Fruit fly (Drosophila melanogaster) whole organism, embryonic: ENCODE results near the gene CG32344.

Source experiments
- ATbp ChIP-seq: fragments of 200-800 bp; sonication (Bioruptor generic); optimal IDR thresholded peaks from 2 replicates; lab custom pipeline; 2017; ENCODE audit warnings: missing biosample characterization, mild to moderate bottlenecking, missing genetic modification characterization, missing genetic modification reagents
- Adf1 ChIP-seq: fragments of 200-800 bp; sonication (Bioruptor generic); IDR thresholded peaks from 2 replicates; pipeline ENCODE4 v1.3.6; 2022; ENCODE audit warnings: missing biosample characterization, missing genetic modification characterization
- Atf3 ChIP-seq: fragments of 200-800 bp; sonication (Bioruptor generic); optimal IDR thresholded peaks from 3 replicates; lab custom pipeline; 2016; ENCODE audit warnings: missing biosample characterization, missing genetic modification characterization
- C15 ChIP-seq: fragments of 200-800 bp; sonication (Bioruptor generic); IDR thresholded peaks from 3 replicates; pipeline ENCODE4 v1.3.6; 2022; ENCODE audit warnings: missing biosample characterization, missing genetic modification characterization
- CG10147 ChIP-seq: fragments of 200-800 bp; sonication (Bioruptor generic); optimal IDR thresholded peaks from 2 replicates; lab custom pipeline; 2019; ENCODE audit warnings: missing biosample characterization, mild to moderate bottlenecking, missing genetic modification characterization, moderate library complexity
- CG12744 ChIP-seq: fragments of 200-800 bp; sonication (Bioruptor generic); optimal IDR thresholded peaks from 2 replicates; lab custom pipeline; 2016; ENCODE audit warnings: missing biosample characterization, missing genetic modification characterization
- CG13624 ChIP-seq: fragments of 200-800 bp; sonication (Bioruptor generic); optimal IDR thresholded peaks from 2 replicates; lab custom pipeline; 2016; ENCODE audit warnings: missing biosample characterization, missing genetic modification characterization
- CG15514 ChIP-seq: fragments of 200-800 bp; sonication (Bioruptor generic); optimal IDR thresholded peaks from 3 replicates; lab custom pipeline; 2017; ENCODE audit warnings: missing biosample characterization, missing genetic modification characterization, mild to moderate bottlenecking, moderate library complexity, missing genetic modification reagents
- CG1647 ChIP-seq: fragments of 200-800 bp; sonication (Bioruptor generic); optimal IDR thresholded peaks from 3 replicates; lab custom pipeline; 2016; ENCODE audit warnings: missing biosample characterization, missing genetic modification characterization
- CG17359 ChIP-seq: fragments of 200-800 bp; sonication (Bioruptor generic); optimal IDR thresholded peaks from 3 replicates; lab custom pipeline; 2018; ENCODE audit warnings: missing biosample characterization, mild to moderate bottlenecking, missing genetic modification characterization, moderate library complexity
- CG18262 ChIP-seq: fragments of 200-800 bp; optimal IDR thresholded peaks from 3 replicates; lab custom pipeline; 2019; ENCODE audit warnings: missing biosample characterization, mild to moderate bottlenecking, missing genetic modification characterization, moderate library complexity
- CG1832 ChIP-seq: fragments of 200-800 bp; sonication (Bioruptor generic); optimal IDR thresholded peaks from 2 replicates; lab custom pipeline; 2017; ENCODE audit warnings: missing biosample characterization, mild to moderate bottlenecking, missing genetic modification characterization, inconsistent platforms
- CG3847 ChIP-seq: fragments of 200-800 bp; sonication (Bioruptor generic); IDR thresholded peaks from 2 replicates; pipeline ENCODE4 v1.3.6; 2022; ENCODE audit warnings: missing biosample characterization, missing genetic modification characterization
- CG6813 ChIP-seq: fragments of 200-800 bp; sonication (Bioruptor generic); optimal IDR thresholded peaks from 2 replicates; lab custom pipeline; 2017; ENCODE audit warnings: missing biosample characterization, missing genetic modification characterization, mild to moderate bottlenecking, moderate library complexity, missing genetic modification reagents
- CTCF ChIP-seq: fragments of 200-800 bp; sonication (Bioruptor generic); optimal IDR thresholded peaks from 2 replicates; lab custom pipeline; 2017; ENCODE audit warnings: missing biosample characterization, mild to moderate bottlenecking, missing genetic modification characterization, moderate library complexity
- D ChIP-seq, 2 experiments: fragments of 200-800 bp in 1 of 2; fragments of >200 bp in 1 of 2; sonication (Bioruptor generic) in 1 of 2; optimal IDR thresholded peaks; 2 replicates in 1 of 2; 3 replicates in 1 of 2; lab custom pipeline; 2017; ENCODE audit warnings: mild to moderate bottlenecking in 1 of 2, missing biosample characterization in 1 of 2, missing genetic modification characterization in 1 of 2, missing genetic modification reagents in 1 of 2
- Dfd ChIP-seq, 2 experiments: fragments of >200 bp; optimal IDR thresholded peaks; 2 replicates each; lab custom pipeline; 2017; ENCODE audit warnings: missing biosample characterization in 2 of 2, missing genetic modification characterization in 2 of 2
- H15 ChIP-seq: fragments of 200-800 bp; sonication (Bioruptor generic); IDR thresholded peaks from 3 replicates; pipeline ENCODE4 v1.3.6; 2022; ENCODE audit warnings: missing biosample characterization, missing genetic modification characterization
- H2.0 ChIP-seq: fragments of 200-800 bp; sonication (Bioruptor generic); IDR thresholded peaks from 2 replicates; pipeline ENCODE4 v1.3.6; 2022; ENCODE audit warnings: missing biosample characterization, missing genetic modification characterization
- Hmr ChIP-seq: fragments of 200-800 bp; sonication (Bioruptor generic); optimal IDR thresholded peaks from 3 replicates; lab custom pipeline; 2017; ENCODE audit warnings: mild to moderate bottlenecking, missing biosample characterization, missing genetic modification reagents, missing genetic modification characterization
- Hr39 ChIP-seq: fragments of >200 bp; optimal IDR thresholded peaks from 2 replicates; lab custom pipeline; 2017
- Mad ChIP-seq: fragments of 200-800 bp; sonication (Bioruptor generic); optimal IDR thresholded peaks from 2 replicates; lab custom pipeline; 2016; ENCODE audit warnings: missing biosample characterization, missing genetic modification characterization
- Myb ChIP-seq: fragments of 200-800 bp; sonication (Bioruptor generic); optimal IDR thresholded peaks from 2 replicates; lab custom pipeline; 2016; ENCODE audit warnings: missing biosample characterization, missing genetic modification characterization
- NFAT ChIP-seq: fragments of 200-800 bp; sonication (Bioruptor generic); IDR thresholded peaks from 2 replicates; pipeline ENCODE4 v1.3.6; 2022; ENCODE audit warnings: missing biosample characterization, missing genetic modification characterization
- Neu2 ChIP-seq: fragments of 200-800 bp; sonication (Bioruptor generic); optimal IDR thresholded peaks from 3 replicates; lab custom pipeline; 2016; ENCODE audit warnings: missing biosample characterization, missing genetic modification characterization, borderline replicate concordance
- Scr ChIP-seq: fragments of 200-800 bp; sonication (Bioruptor generic); IDR thresholded peaks from 2 replicates; pipeline ENCODE4 v1.3.6; 2022; ENCODE audit warnings: missing biosample characterization, missing genetic modification characterization; ENCODE audit not compliant: partially characterized antibody
- Ssrp ChIP-seq: fragments of 200-800 bp; sonication (Bioruptor generic); optimal IDR thresholded peaks from 2 replicates; lab custom pipeline; 2018; ENCODE audit warnings: missing biosample characterization, mild to moderate bottlenecking, missing genetic modification characterization, moderate library complexity
- YL-1 ChIP-seq: fragments of 200-800 bp; sonication (Bioruptor generic); optimal IDR thresholded peaks from 3 replicates; lab custom pipeline; 2017; ENCODE audit warnings: missing biosample characterization, mild to moderate bottlenecking, missing genetic modification characterization
- ab ChIP-seq: fragments of 200-800 bp; sonication (Bioruptor generic); optimal IDR thresholded peaks from 2 replicates; lab custom pipeline; 2016; ENCODE audit warnings: missing biosample characterization, missing genetic modification characterization
- chinmo ChIP-seq: fragments of 200-800 bp; sonication (Bioruptor generic); IDR thresholded peaks from 4 replicates; pipeline ENCODE4 v1.3.6; 2022; ENCODE audit warnings: missing biosample characterization, missing genetic modification characterization; ENCODE audit not compliant: partially characterized antibody
- croc ChIP-seq: fragments of 200-800 bp; sonication (Bioruptor generic); conservative IDR thresholded peaks from 3 replicates; pipeline ENCODE4 v1.3.6; 2022; ENCODE audit warnings: missing biosample characterization, missing genetic modification characterization
- da ChIP-seq: fragments of 200-800 bp; sonication (Bioruptor generic); optimal IDR thresholded peaks from 2 replicates; lab custom pipeline; 2016; ENCODE audit warnings: missing biosample characterization, missing genetic modification characterization
- ewg ChIP-seq: fragments of 200-800 bp; sonication (Bioruptor generic); optimal IDR thresholded peaks from 3 replicates; lab custom pipeline; 2017; ENCODE audit warnings: mild to moderate bottlenecking, missing biosample characterization, missing genetic modification reagents, missing genetic modification characterization
- fd3F ChIP-seq: fragments of 200-800 bp; sonication (Bioruptor generic); optimal IDR thresholded peaks from 2 replicates; lab custom pipeline; 2018; ENCODE audit warnings: missing biosample characterization, mild to moderate bottlenecking, missing genetic modification characterization, moderate library complexity
- gfzf ChIP-seq: fragments of 200-800 bp; sonication (Bioruptor generic); optimal IDR thresholded peaks from 2 replicates; lab custom pipeline; 2016; ENCODE audit warnings: missing biosample characterization, mild to moderate bottlenecking, missing genetic modification characterization, moderate library complexity
- hb ChIP-seq: fragments of 200-800 bp; sonication (Bioruptor generic); IDR thresholded peaks from 3 replicates; pipeline ENCODE4 v1.3.6; 2022; ENCODE audit warnings: missing biosample characterization, missing genetic modification characterization; ENCODE audit not compliant: partially characterized antibody
- jing ChIP-seq: fragments of 200-800 bp; sonication (Bioruptor generic); optimal IDR thresholded peaks from 2 replicates; lab custom pipeline; 2018; ENCODE audit warnings: missing biosample characterization, mild to moderate bottlenecking, missing genetic modification characterization
- jumu ChIP-seq: fragments of 200-800 bp; sonication (Bioruptor generic); optimal IDR thresholded peaks from 3 replicates; lab custom pipeline; 2016; ENCODE audit warnings: missing biosample characterization, missing genetic modification characterization
- ken ChIP-seq: fragments of 200-800 bp; sonication (Bioruptor generic); IDR thresholded peaks from 3 replicates; pipeline ENCODE4 v1.3.6; 2022; ENCODE audit warnings: missing biosample characterization, missing genetic modification characterization
- nom ChIP-seq: fragments of 200-800 bp; sonication (Bioruptor generic); optimal IDR thresholded peaks from 2 replicates; lab custom pipeline; 2017; ENCODE audit warnings: missing biosample characterization, missing genetic modification characterization, mild to moderate bottlenecking, moderate library complexity, missing genetic modification reagents
- onecut ChIP-seq: fragments of 200-800 bp; sonication (Bioruptor generic); IDR thresholded peaks from 2 replicates; pipeline ENCODE4 v1.3.6; 2022; ENCODE audit warnings: missing biosample characterization, missing genetic modification characterization
- org-1 ChIP-seq: fragments of 200-800 bp; sonication (Bioruptor generic); optimal IDR thresholded peaks from 2 replicates; lab custom pipeline; 2017; ENCODE audit warnings: missing biosample characterization, missing genetic modification characterization
- peb ChIP-seq: fragments of 200-800 bp; sonication (Bioruptor generic); IDR thresholded peaks from 2 replicates; pipeline ENCODE4 v1.3.6; 2022; ENCODE audit warnings: missing biosample characterization, missing genetic modification characterization
- phol ChIP-seq: fragments of 200-800 bp; sonication (Bioruptor generic); optimal IDR thresholded peaks from 3 replicates; lab custom pipeline; 2018; ENCODE audit warnings: missing biosample characterization, mild to moderate bottlenecking, missing genetic modification characterization, moderate library complexity
- pzg ChIP-seq: fragments of 200-800 bp; sonication (Bioruptor generic); optimal IDR thresholded peaks from 3 replicates; lab custom pipeline; 2018; ENCODE audit warnings: missing biosample characterization, mild to moderate bottlenecking, missing genetic modification characterization, moderate library complexity
- sens ChIP-seq: fragments of 200-800 bp; sonication (Bioruptor generic); peaks from one replicate; lab custom pipeline; 2016; ENCODE audit warnings: missing biosample characterization, missing genetic modification characterization
- seq ChIP-seq: fragments of 200-800 bp; sonication (Bioruptor generic); IDR thresholded peaks from 2 replicates; pipeline ENCODE4 v1.3.6; 2022; ENCODE audit warnings: missing biosample characterization, missing genetic modification characterization
- shn ChIP-seq: fragments of 200-800 bp; sonication (Bioruptor generic); optimal IDR thresholded peaks from 3 replicates; lab custom pipeline; 2016; ENCODE audit warnings: missing biosample characterization, missing genetic modification characterization
- slbo ChIP-seq: fragments of 200-800 bp; sonication (Bioruptor generic); IDR thresholded peaks from 2 replicates; pipeline ENCODE4 v1.3.6; 2022; ENCODE audit warnings: missing biosample characterization, missing genetic modification characterization
- sr ChIP-seq: fragments of 200-800 bp; sonication (Bioruptor generic); IDR thresholded peaks from 3 replicates; pipeline ENCODE4 v1.3.6; 2022; ENCODE audit warnings: missing biosample characterization, missing genetic modification characterization
- ttk ChIP-seq: fragments of 200-800 bp; sonication (Bioruptor generic); IDR thresholded peaks from 2 replicates; pipeline ENCODE4 v2.1.2; 2022; ENCODE audit warnings: missing biosample characterization, missing genetic modification characterization
- zfh1 ChIP-seq: fragments of 200-800 bp; sonication (Bioruptor generic); IDR thresholded peaks from 3 replicates; pipeline ENCODE4 v1.3.6; 2022; ENCODE audit warnings: missing biosample characterization, missing genetic modification characterization

Gene CG32344

DNA sequence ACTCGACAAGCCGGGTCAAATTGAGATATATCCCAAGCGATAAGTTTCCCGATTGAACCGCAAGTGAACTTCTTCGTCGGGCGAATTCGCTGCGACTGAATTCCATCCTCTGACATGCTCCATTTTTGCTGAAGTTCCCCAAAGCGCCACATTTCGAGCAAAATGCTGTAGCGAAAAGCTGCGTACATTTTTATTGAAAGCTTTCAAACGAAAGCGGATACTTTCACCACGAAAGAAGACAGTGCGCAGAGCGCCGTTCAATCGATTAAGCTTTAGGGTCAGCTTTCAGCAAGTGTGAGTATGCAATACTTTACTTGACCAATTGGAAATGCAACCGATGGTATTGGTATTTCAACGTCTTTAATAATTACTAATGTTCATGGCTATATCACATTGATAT lies 18.3 kb upstream of the CG32344 start, which contains the start of gene mthl10 (continued):
- no peak for TF ChIP-seq ab (GFP tag; lab: Kevin White, UChicago)
- TF ChIP-seq slbo (GFP tag; lab: Robert Waterston, UW) = no peak
- TF ChIP-seq fd3F (GFP tag; lab: Kevin White, UChicago) = no peak
- TF ChIP-seq shn = no peak
- TF ChIP-seq zfh1 (GFP tag; lab: Robert Waterston, UW) = no peak
- TF ChIP-seq CG10147 (GFP tag; lab: Kevin White, UChicago) = no peak
- TF ChIP-seq Scr = no peak
- no peak for TF ChIP-seq jing (GFP tag; lab: Kevin White, UChicago)
- no peak for TF ChIP-seq C15 (GFP tag; lab: Robert Waterston, UW)
- TF ChIP-seq chinmo (GFP tag; lab: Robert Waterston, UW) = 0 out of 4 replicates have a peak, but pooled peaks have one; percentile 53
- no peak for TF ChIP-seq CG3847 (GFP tag; lab: Robert Waterston, UW)
- TF ChIP-seq croc = no peak
- peak; percentile 35 for TF ChIP-seq gfzf (GFP tag; lab: Kevin White, UChicago)
- peak; percentile 9 for TF ChIP-seq CG15514 (GFP tag; lab: Kevin White, UChicago)
- no peak for TF ChIP-seq seq (GFP tag; lab: Robert Waterston, UW)
- no peak for TF ChIP-seq da (GFP tag; lab: Kevin White, UChicago)
- no peak for TF ChIP-seq NFAT (GFP tag; lab: Robert Waterston, UW)
- no peak for TF ChIP-seq nom (GFP tag; lab: Kevin White, UChicago)
- TF ChIP-seq org-1 (GFP tag; lab: Kevin White, UChicago) = no peak
- TF ChIP-seq H15 (GFP tag; lab: Robert Waterston, UW) = no peak
- no peak for TF ChIP-seq Dfd (GFP tag; optimal IDR thresholded peaks at IDR 0.05; lab: Kevin White, UChicago)
- no peak for TF ChIP-seq Neu2 (GFP tag; lab: Kevin White, UChicago)
- peak; percentile 91 for TF ChIP-seq CTCF (GFP tag; lab: Kevin White, UChicago)
- no peak for TF ChIP-seq D (optimal IDR thresholded peaks at IDR 0.05; lab: Kevin White, UChicago)
- TF ChIP-seq D (GFP tag; optimal IDR thresholded peaks at IDR 0.05; lab: Kevin White, UChicago) = no peak
- TF ChIP-seq sens (GFP tag; lab: Kevin White, UChicago) = no peak
- TF ChIP-seq Atf3 (GFP tag; lab: Kevin White, UChicago) = no peak
- TF ChIP-seq CG12744 = no peak
- no peak for TF ChIP-seq hb
- no peak for TF ChIP-seq Ssrp (tag; lab: Kevin White, UChicago)
- TF ChIP-seq Hmr (GFP tag; lab: Kevin White, UChicago) = peak; percentile 52
- TF ChIP-seq CG1832 (GFP tag; lab: Kevin White, UChicago) = no peak
- no peak for TF ChIP-seq jumu
- TF ChIP-seq ATbp (GFP tag; lab: Kevin White, UChicago) = no peak
- TF ChIP-seq ewg (GFP tag; lab: Kevin White, UChicago) = peak; percentile 57
- TF ChIP-seq phol (tag; lab: Kevin White, UChicago) = no peak
- TF ChIP-seq ken = no peak
- no peak for TF ChIP-seq CG6813 (GFP tag; lab: Kevin White, UChicago)
- peak; percentile 13 for TF ChIP-seq Myb
- no peak for TF ChIP-seq peb
- TF ChIP-seq CG13624 (GFP tag; lab: Kevin White, UChicago) = no peak
- TF ChIP-seq sr (GFP tag; lab: Robert Waterston, UW) = no peak
- TF ChIP-seq Hr39 (lab: Kevin White, UChicago) = no peak
- TF ChIP-seq pzg (GFP tag; lab: Kevin White, UChicago) = peak; percentile 29
- no peak for TF ChIP-seq Mad (GFP tag; lab: Kevin White, UChicago)
- no peak for TF ChIP-seq YL-1
- 0 out of 2 replicates have a peak, but pooled peaks have one; percentile 13 for TF ChIP-seq Adf1 (GFP tag; lab: Robert Waterston, UW)
- no peak for TF ChIP-seq CG1647 (GFP tag; lab: Kevin White, UChicago)
- TF ChIP-seq H2.0 (GFP tag; lab: Robert Waterston, UW) = no peak
- TF ChIP-seq onecut = peak; percentile 89
- TF ChIP-seq CG18262 (tag; lab: Kevin White, UChicago) = no peak
- no peak for TF ChIP-seq ttk
- no peak for TF ChIP-seq CG17359
